Worm (Caenorhabditis elegans) whole organism, L1 larva: ENCODE data around the gene C50F4.1.
A peak's percentile ranks its signal among the peaks of the same experiment; 100 is the strongest.

Experiments used
- C04F5.9 ChIP-seq: sonication (generic microtip); optimal IDR thresholded peaks from 2 replicates; lab custom pipeline; 2016; ENCODE audit warnings: missing genetic modification characterization, missing compliant biosample characterization
- C34B4.2 ChIP-seq: sonication (generic microtip); optimal IDR thresholded peaks from 2 replicates; lab custom pipeline; 2017; ENCODE audit warnings: mild to moderate bottlenecking, missing genetic modification characterization, missing compliant biosample characterization
- Y116A8C.19 ChIP-seq: sonication (generic microtip); optimal IDR thresholded peaks from 2 replicates; lab custom pipeline; 2016; ENCODE audit warnings: missing compliant biosample characterization, missing genetic modification characterization, borderline replicate concordance
- aha-1 ChIP-seq: fragments of 150-350 bp; optimal IDR thresholded peaks from 2 replicates; lab custom pipeline; 2014; ENCODE audit warnings: missing biosample characterization, missing genetic modification characterization
- alr-1 ChIP-seq: fragments of 200-800 bp; sonication (Bioruptor generic); optimal IDR thresholded peaks from 2 replicates; lab custom pipeline; 2018; ENCODE audit warnings: borderline replicate concordance, mild to moderate bottlenecking, missing genetic modification characterization, missing compliant biosample characterization
- blmp-1 ChIP-seq: fragments of 150-350 bp; optimal IDR thresholded peaks from 2 replicates; lab custom pipeline; 2014; ENCODE audit warnings: missing biosample characterization, missing genetic modification characterization
- ceh-63 ChIP-seq: fragments of 200-800 bp; sonication (Bioruptor generic); optimal IDR thresholded peaks from 2 replicates; lab custom pipeline; 2018; ENCODE audit warnings: mild to moderate bottlenecking, missing genetic modification characterization, missing compliant biosample characterization
- ceh-8 ChIP-seq: fragments of 200-800 bp; sonication (Bioruptor generic); optimal IDR thresholded peaks from 2 replicates; lab custom pipeline; 2018; ENCODE audit warnings: mild to moderate bottlenecking, missing genetic modification characterization, moderate library complexity, missing compliant biosample characterization
- ceh-82 ChIP-seq, 3 experiments: fragments of 150-350 bp in 1 of 3; sonication (generic microtip) in 2 of 3; optimal IDR thresholded peaks; 2 replicates each; lab custom pipeline; 2014 to 2017; ENCODE audit warnings: missing biosample characterization in 3 of 3, missing genetic modification characterization in 3 of 3
- ceh-88 ChIP-seq: fragments of 200-800 bp; sonication (Bioruptor generic); IDR thresholded peaks from 2 replicates; pipeline ENCODE4 v1.3.6; 2022; ENCODE audit warnings: missing genetic modification characterization, missing compliant biosample characterization
- ceh-90 ChIP-seq: sonication (generic microtip); optimal IDR thresholded peaks from 2 replicates; lab custom pipeline; 2016; ENCODE audit warnings: missing genetic modification characterization, missing compliant biosample characterization
- dsc-1 ChIP-seq: sonication (generic microtip); optimal IDR thresholded peaks from 2 replicates; lab custom pipeline; 2016; ENCODE audit warnings: mild to moderate bottlenecking, missing genetic modification characterization, missing compliant biosample characterization
- efl-1 ChIP-seq, 4 experiments: fragments of 150-350 bp; optimal IDR thresholded peaks in 3 of 4; peaks in 1 of 4; 1 replicate in 1 of 4; 2 replicates in 3 of 4; lab custom pipeline; 2014; ENCODE audit warnings: missing biosample characterization in 2 of 4, missing genetic modification characterization in 2 of 4, missing genetic modification reagents in 2 of 4
- efl-3 ChIP-seq: fragments of 200-800 bp; sonication (Bioruptor generic); optimal IDR thresholded peaks from 2 replicates; lab custom pipeline; 2018; ENCODE audit warnings: mild to moderate bottlenecking, missing genetic modification characterization, missing compliant biosample characterization
- egl-13 ChIP-seq: sonication (generic microtip); optimal IDR thresholded peaks from 2 replicates; lab custom pipeline; 2016; ENCODE audit warnings: missing genotype, missing genetic modification reagents, missing genetic modification characterization, missing compliant biosample characterization
- egl-27 ChIP-seq, 2 experiments: fragments of 150-350 bp in 1 of 2; sonication (generic microtip); optimal IDR thresholded peaks; 3 replicates each; lab custom pipeline; 2017 to 2018; ENCODE audit warnings: missing biosample characterization in 2 of 2, missing genetic modification characterization in 2 of 2, missing genetic modification reagents in 2 of 2
- elt-2 ChIP-seq: sonication (generic microtip); optimal IDR thresholded peaks from 2 replicates; lab custom pipeline; 2016; ENCODE audit warnings: missing genetic modification characterization, mild to moderate bottlenecking, inconsistent platforms, missing compliant biosample characterization, missing genetic modification reagents
- elt-3 ChIP-seq, 6 experiments: fragments of 150-350 bp in 1 of 6; sonication (generic microtip); optimal IDR thresholded peaks; 2 replicates each; lab custom pipeline; 2017 to 2018; ENCODE audit warnings: missing biosample characterization in 6 of 6, missing genetic modification characterization in 6 of 6, inconsistent platforms in 1 of 6
- ets-5 ChIP-seq: fragments of 200-800 bp; sonication (Bioruptor generic); IDR thresholded peaks from 2 replicates; pipeline ENCODE4 v1.3.6; 2022; ENCODE audit warnings: missing genetic modification characterization, missing compliant biosample characterization
- fkh-10 ChIP-seq: sonication (generic microtip); optimal IDR thresholded peaks from 2 replicates; lab custom pipeline; 2017; ENCODE audit warnings: missing biosample characterization, missing genetic modification reagents, missing genetic modification characterization
- fkh-8 ChIP-seq: sonication (generic microtip); optimal IDR thresholded peaks from 2 replicates; lab custom pipeline; 2016; ENCODE audit warnings: mild to moderate bottlenecking, missing genetic modification characterization, missing compliant biosample characterization
- grh-1 ChIP-seq: fragments of 200-800 bp; sonication (Bioruptor generic); IDR thresholded peaks from 2 replicates; pipeline ENCODE4 v1.3.6; 2022; ENCODE audit warnings: missing genetic modification reagents, missing genetic modification characterization, missing compliant biosample characterization
- irx-1 ChIP-seq: sonication (generic microtip); optimal IDR thresholded peaks from 2 replicates; lab custom pipeline; 2016; ENCODE audit warnings: missing genetic modification characterization, missing compliant biosample characterization
- jun-1 ChIP-seq: fragments of 150-350 bp; optimal IDR thresholded peaks from 2 replicates; lab custom pipeline; 2014; ENCODE audit warnings: missing biosample characterization, missing genetic modification reagents, missing genetic modification characterization
- lin-13 ChIP-seq: fragments of 150-350 bp; optimal IDR thresholded peaks from 2 replicates; lab custom pipeline; 2014; ENCODE audit warnings: missing biosample characterization, missing genetic modification reagents, missing genetic modification characterization
- lin-14 ChIP-seq: fragments of 200-800 bp; sonication (Bioruptor generic); optimal IDR thresholded peaks from 2 replicates; lab custom pipeline; 2018; ENCODE audit warnings: mild to moderate bottlenecking, missing genetic modification characterization, moderate library complexity, missing compliant biosample characterization
- lin-15B ChIP-seq: fragments of 150-350 bp; sonication (generic microtip); optimal IDR thresholded peaks from 3 replicates; lab custom pipeline; 2014; ENCODE audit warnings: missing biosample characterization, missing genetic modification characterization
- lin-35 ChIP-seq, 2 experiments: fragments of 150-350 bp; optimal IDR thresholded peaks; 2 replicates each; lab custom pipeline; 2014; ENCODE audit warnings: missing biosample characterization in 2 of 2, missing genetic modification characterization in 2 of 2, missing genetic modification reagents in 2 of 2
- lin-39 ChIP-seq: fragments of 150-350 bp; optimal IDR thresholded peaks from 2 replicates; lab custom pipeline; 2014; ENCODE audit warnings: missing biosample characterization, missing genetic modification reagents, missing genetic modification characterization
- lir-3 ChIP-seq: sonication (generic microtip); optimal IDR thresholded peaks from 2 replicates; lab custom pipeline; 2016; ENCODE audit warnings: mild to moderate bottlenecking, missing genetic modification characterization, moderate library complexity, missing compliant biosample characterization; ENCODE audit not compliant: poor library complexity
- lsy-2 ChIP-seq, 2 experiments: fragments of 150-350 bp; optimal IDR thresholded peaks; 2 replicates each; lab custom pipeline; 2014; ENCODE audit warnings: missing biosample characterization in 2 of 2, missing genetic modification characterization in 2 of 2
- nhr-11 ChIP-seq: fragments of 150-350 bp; optimal IDR thresholded peaks from 2 replicates; lab custom pipeline; 2014; ENCODE audit warnings: missing biosample characterization, missing genetic modification characterization
- nhr-20 ChIP-seq: sonication (generic microtip); optimal IDR thresholded peaks from 2 replicates; lab custom pipeline; 2016; ENCODE audit warnings: mild to moderate bottlenecking, missing genetic modification characterization, missing compliant biosample characterization
- nhr-28 ChIP-seq: fragments of 150-350 bp; optimal IDR thresholded peaks from 2 replicates; lab custom pipeline; 2014; ENCODE audit warnings: missing biosample characterization, missing genetic modification characterization
- nhr-47 ChIP-seq: sonication (generic microtip); optimal IDR thresholded peaks from 2 replicates; lab custom pipeline; 2016; ENCODE audit warnings: mild to moderate bottlenecking, missing genetic modification characterization, moderate library complexity, missing compliant biosample characterization
- nhr-71 ChIP-seq: sonication (generic microtip); optimal IDR thresholded peaks from 2 replicates; lab custom pipeline; 2016; ENCODE audit warnings: mild to moderate bottlenecking, missing genetic modification characterization, moderate library complexity, missing compliant biosample characterization
- nhr-84 ChIP-seq: sonication (generic microtip); optimal IDR thresholded peaks from 2 replicates; lab custom pipeline; 2017; ENCODE audit warnings: missing biosample characterization, missing genetic modification characterization
- nhr-85 ChIP-seq: sonication (generic microtip); peaks from one replicate; lab custom pipeline; 2016; ENCODE audit warnings: missing genetic modification characterization, inconsistent platforms, missing compliant biosample characterization
- pqm-1 ChIP-seq: sonication (generic microtip); optimal IDR thresholded peaks from 3 replicates; lab custom pipeline; 2017; ENCODE audit warnings: missing biosample characterization, missing genetic modification characterization
- rnt-1 ChIP-seq: sonication (generic microtip); optimal IDR thresholded peaks from 2 replicates; lab custom pipeline; 2016; ENCODE audit warnings: mild to moderate bottlenecking, missing genetic modification characterization, moderate library complexity, missing compliant biosample characterization
- snu-23 ChIP-seq: sonication (generic microtip); optimal IDR thresholded peaks from 2 replicates; lab custom pipeline; 2016; ENCODE audit warnings: missing genetic modification characterization, missing compliant biosample characterization
- sox-4 ChIP-seq: sonication (generic microtip); optimal IDR thresholded peaks from 2 replicates; lab custom pipeline; 2016; ENCODE audit warnings: missing genetic modification characterization, missing compliant biosample characterization
- sup-37 ChIP-seq: fragments of 200-800 bp; sonication (Bioruptor generic); optimal IDR thresholded peaks from 2 replicates; lab custom pipeline; 2018; ENCODE audit warnings: mild to moderate bottlenecking, missing genetic modification characterization, missing compliant biosample characterization
- tlp-1 ChIP-seq: fragments of 150-350 bp; optimal IDR thresholded peaks from 2 replicates; lab custom pipeline; 2014; ENCODE audit warnings: missing biosample characterization, missing genetic modification characterization
- unc-86 ChIP-seq: sonication (generic microtip); optimal IDR thresholded peaks from 2 replicates; lab custom pipeline; 2016; ENCODE audit warnings: missing genetic modification characterization, missing compliant biosample characterization
- xbp-1 ChIP-seq: sonication (generic microtip); optimal IDR thresholded peaks from 2 replicates; lab custom pipeline; 2016; ENCODE audit warnings: missing genetic modification characterization, missing compliant biosample characterization
- zip-4 ChIP-seq: fragments of 200-800 bp; sonication (Bioruptor generic); optimal IDR thresholded peaks from 2 replicates; lab custom pipeline; 2018; ENCODE audit warnings: mild to moderate bottlenecking, missing genetic modification characterization, moderate library complexity, missing compliant biosample characterization
- ztf-11 ChIP-seq, 2 experiments: sonication (generic microtip); optimal IDR thresholded peaks; 2 replicates each; lab custom pipeline; 2016 to 2017; ENCODE audit warnings: missing genetic modification characterization in 2 of 2, missing biosample characterization in 1 of 2, missing compliant biosample characterization in 1 of 2

C50F4.1 gene

ce11 chrV:9541506-9541905 lies 14.9 kb downstream of the C50F4.1 start, which contains the start of gene C50F4.16:
TSS of gene C50F4.16 (minus strand) at chrV:9541606.
- no peak for TF ChIP-seq nhr-85
- no peak for TF ChIP-seq dsc-1 (tag; lab: Kevin White, UChicago)
- no peak for TF ChIP-seq pqm-1 (tag; lab: Kevin White, UChicago)
- no peak for TF ChIP-seq ceh-63 (GFP tag; lab: Kevin White, UChicago)
- no peak for TF ChIP-seq irx-1 (tag; lab: Kevin White, UChicago)
- no peak for TF ChIP-seq ceh-82 (tag; optimal IDR thresholded peaks at IDR 0.05; lab: Kevin White, UChicago)
- no peak for TF ChIP-seq grh-1 (GFP tag; lab: Robert Waterston, UW)
- TF ChIP-seq lin-13 (GFP tag; lab: Kevin White, UChicago): no peak
- no peak for TF ChIP-seq nhr-28 (tag; lab: Kevin White, UChicago)
- TF ChIP-seq ceh-90 (tag; lab: Kevin White, UChicago): no peak
- TF ChIP-seq Y116A8C.19 (tag; lab: Kevin White, UChicago): no peak
- no peak for TF ChIP-seq egl-27 (tag; optimal IDR thresholded peaks at IDR 0.05; lab: Kevin White, UChicago)
- TF ChIP-seq C04F5.9: no peak
- TF ChIP-seq ztf-11 (tag; optimal IDR thresholded peaks at IDR 0.05; lab: Kevin White, UChicago): no peak

ce11 chrV:9544176-9544632 lies 17.6 kb downstream of the C50F4.1 start, which contains the start of gene mdf-1:
TSS of gene mdf-1 (minus strand) at chrV:9544226.
- TF ChIP-seq blmp-1 (tag; lab: Kevin White, UChicago) (peak; percentile 62), sox-4 (no peak), nhr-20 (tag; lab: Kevin White, UChicago) (peak; percentile 75), irx-1 (tag; lab: Kevin White, UChicago) (peak; percentile 40), snu-23 (peak; percentile 79), ets-5 (GFP tag; lab: Robert Waterston, UW) (no peak), lin-35 (GFP tag; optimal IDR thresholded peaks at IDR 0.05; lab: Kevin White, UChicago) (peak; percentile 90 to 96), elt-2 (tag; lab: Kevin White, UChicago) (no peak), ceh-88 (GFP tag; lab: Robert Waterston, UW) (peak; percentile 26; the same call in 1 of the 2 replicates), ceh-90 (tag; lab: Kevin White, UChicago) (no peak), zip-4 (no peak), dsc-1 (tag; lab: Kevin White, UChicago) (peak; percentile 49), lin-39 (no peak), lir-3 (tag; lab: Kevin White, UChicago) (peak; percentile 57), nhr-28 (tag; lab: Kevin White, UChicago) (no peak), nhr-85 (peak; percentile 48), lsy-2 (tag; optimal IDR thresholded peaks at IDR 0.05; lab: Kevin White, UChicago) (peak; percentile 59 to 81), efl-3 (GFP tag; lab: Kevin White, UChicago) (no peak), nhr-71 (tag; lab: Kevin White, UChicago) (peak; percentile 80), jun-1 (tag; lab: Kevin White, UChicago) (no peak), nhr-84 (no peak), Y116A8C.19 (tag; lab: Kevin White, UChicago) (no peak), xbp-1 (tag; lab: Kevin White, UChicago) (peak; percentile 60), lin-14 (GFP tag; lab: Kevin White, UChicago) (peak; percentile 77), ceh-8 (peak; percentile 34), elt-3 (tag; optimal IDR thresholded peaks at IDR 0.05; lab: Kevin White, UChicago) (peak in 1 of 6 experiments; percentile 82), sup-37 (no peak), efl-1 (optimal IDR thresholded peaks at IDR 0.05; lab: Kevin White, UChicago) (peak; percentile 75 to 92), efl-1 (GFP tag; optimal IDR thresholded peaks at IDR 0.05 in 1 of 2; lab: Kevin White, UChicago) (peak; percentile 91 to 99), ceh-82 (tag; optimal IDR thresholded peaks at IDR 0.05; lab: Kevin White, UChicago) (peak; percentile 14 to 68 (median 43)), alr-1 (tag; lab: Kevin White, UChicago) (no peak), lin-13 (GFP tag; lab: Kevin White, UChicago) (peak; percentile 62), tlp-1 (tag; lab: Kevin White, UChicago) (no peak), lin-15B (peak; percentile 65), egl-13 (tag; lab: Kevin White, UChicago) (peak; percentile 50), ceh-63 (GFP tag; lab: Kevin White, UChicago) (no peak), fkh-10 (GFP tag; lab: Kevin White, UChicago) (no peak), nhr-11 (tag; lab: Kevin White, UChicago) (no peak), rnt-1 (tag; lab: Kevin White, UChicago) (peak; percentile 61), unc-86 (tag; lab: Kevin White, UChicago) (peak; percentile 32), fkh-8 (tag; lab: Kevin White, UChicago) (peak; percentile 57), C34B4.2 (tag; lab: Kevin White, UChicago) (no peak), aha-1 (tag; lab: Kevin White, UChicago) (no peak), nhr-47 (peak; percentile 75)
